Fruit fly (Drosophila melanogaster): Measurements from ENCODE around the gene CG3061.

The CG3061 gene

DNA sequence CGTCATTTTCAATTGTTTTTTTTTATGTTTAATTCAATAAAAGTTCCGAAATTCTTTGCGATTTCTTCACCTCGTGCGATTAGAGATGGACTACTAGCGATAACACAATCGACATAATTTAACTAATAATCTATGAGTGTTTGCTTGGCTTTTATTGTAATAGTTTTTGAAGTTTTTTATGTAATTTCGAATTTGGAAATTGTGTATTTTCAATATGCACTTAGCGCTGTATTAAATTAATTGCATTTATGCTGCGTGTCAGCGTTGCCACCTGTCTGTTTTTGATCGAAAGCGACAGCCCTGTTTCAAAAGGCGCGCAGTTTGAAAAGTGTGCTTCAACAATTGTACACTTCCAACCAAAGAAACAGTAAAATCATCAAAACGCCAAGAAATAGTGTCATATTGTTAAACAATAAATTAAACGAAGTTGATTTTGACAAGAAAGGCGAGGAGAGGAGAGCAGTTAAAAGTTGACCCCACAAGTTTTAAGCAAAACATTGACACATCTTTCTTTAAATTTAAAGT, 3.8 kb downstream of the CG3061 start, which contains the start of gene CG9922 (continued):
- no peak for TF ChIP-seq CG10366 (GFP tag; IDR thresholded peaks at IDR 0.05)
- peak; percentile 50 for TF ChIP-seq CG17829 (tag; optimal IDR thresholded peaks at IDR 0.05)
- peak; percentile 60; the same call in 2 of the 3 replicates for TF ChIP-seq CG16813 (GFP tag; IDR thresholded peaks at IDR 0.05; ENCODE audit: partially characterized antibody)
- TF ChIP-seq CG7786 (GFP tag; optimal IDR thresholded peaks at IDR 0.05): peak; percentile 64
- peak; percentile 75; the same call in 2 of the 3 replicates for TF ChIP-seq Opbp (GFP tag; IDR thresholded peaks at IDR 0.05; ENCODE audit: partially characterized antibody)
- TF ChIP-seq Sin3A (optimal IDR thresholded peaks at IDR 0.05): peak; percentile 70
- peak; percentile 68; the same call in 1 of the 2 replicates for TF ChIP-seq Bgb (GFP tag; IDR thresholded peaks at IDR 0.05; ENCODE audit: partially characterized antibody)
- TF ChIP-seq CG12155 (GFP tag; optimal IDR thresholded peaks at IDR 0.05): peak; percentile 39
- TF ChIP-seq lola (GFP tag; optimal IDR thresholded peaks at IDR 0.05): peak in 1 of 3 experiments; percentile 39
- TF ChIP-seq dmrt11E (tag; optimal IDR thresholded peaks at IDR 0.05): peak; percentile 39
- TF ChIP-seq CG16815 (GFP tag; optimal IDR thresholded peaks at IDR 0.05): no peak
- peak; percentile 7; the same call in 1 of the 2 replicates for TF ChIP-seq Awh (GFP tag; IDR thresholded peaks at IDR 0.05)
- peak; percentile 75 for TF ChIP-seq CG3847 (GFP tag; IDR thresholded peaks at IDR 0.05)
- TF ChIP-seq CG17361 (GFP tag; IDR thresholded peaks at IDR 0.05): peak; percentile 38; the same call in 1 of the 3 replicates
- TF ChIP-seq CG6689 (GFP tag; IDR thresholded peaks at IDR 0.05): peak; percentile 34; the same call in 1 of the 2 replicates
- TF ChIP-seq CG42726 (GFP tag; IDR thresholded peaks at IDR 0.05; ENCODE audit: partially characterized antibody): 0 out of 2 replicates have a peak, but pooled peaks have one; percentile 9
- peak; percentile 48 for TF ChIP-seq nerfin-1 (tag; optimal IDR thresholded peaks at IDR 0.05)
- TF ChIP-seq Atf-2 (GFP tag; optimal IDR thresholded peaks at IDR 0.05): peak; percentile 34
- no peak for TF ChIP-seq jigr1 (GFP tag; IDR thresholded peaks at IDR 0.05)
- peak; percentile 82 for TF ChIP-seq CG17186 (GFP tag; optimal IDR thresholded peaks at IDR 0.05)
- no peak for TF ChIP-seq Hand (GFP tag; optimal IDR thresholded peaks at IDR 0.05)
- TF ChIP-seq CG9727 (GFP tag; optimal IDR thresholded peaks at IDR 0.05): peak; percentile 16
- peak; percentile 85 for TF ChIP-seq gro (GFP tag; optimal IDR thresholded peaks at IDR 0.05)
- TF ChIP-seq stc (GFP tag; IDR thresholded peaks at IDR 0.05): peak; percentile 27; the same call in 1 of the 2 replicates
- TF ChIP-seq CG18599 (GFP tag; optimal IDR thresholded peaks at IDR 0.05): peak; percentile 56
- TF ChIP-seq CG17568 (GFP tag; optimal IDR thresholded peaks at IDR 0.05): peak; percentile 44
- peak; percentile 18 for TF ChIP-seq CG5245 (GFP tag; optimal IDR thresholded peaks at IDR 0.05)
- TF ChIP-seq CG12219 (GFP tag; optimal IDR thresholded peaks at IDR 0.05): no peak
- no peak for TF ChIP-seq Trl (optimal IDR thresholded peaks at IDR 0.05)
- TF ChIP-seq Trl (GFP tag; optimal IDR thresholded peaks at IDR 0.05): peak; percentile 75
- TF ChIP-seq CG11504 (tag; optimal IDR thresholded peaks at IDR 0.05): peak; percentile 59
- peak; percentile 77 for TF ChIP-seq Ets97D (GFP tag; optimal IDR thresholded peaks at IDR 0.05)

DNA sequence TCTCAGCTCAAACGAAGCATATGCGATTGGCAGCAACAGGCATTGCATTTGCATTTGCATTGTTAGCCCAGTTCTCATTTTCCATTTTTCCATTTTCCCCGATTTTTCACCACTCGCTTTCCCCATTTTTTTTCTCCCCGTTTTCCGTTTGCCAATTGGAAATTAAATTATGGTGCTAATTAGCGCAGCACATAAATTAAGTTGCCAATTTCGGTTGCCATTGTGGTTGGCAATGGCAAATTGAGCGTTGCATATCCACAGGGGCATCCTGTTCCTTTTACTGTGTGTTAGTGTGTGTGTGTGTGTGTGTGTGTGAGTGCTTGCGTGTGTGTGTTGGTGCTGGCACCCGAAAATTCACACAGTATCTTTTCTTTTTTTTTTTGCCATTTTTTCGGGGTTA, 5.2 kb downstream of the CG3061 start:
- peak in 1 of 2 experiments; percentile 91 for TF ChIP-seq insv (GFP tag; optimal IDR thresholded peaks at IDR 0.05)
- no peak for TF ChIP-seq CG17328 (GFP tag; IDR thresholded peaks at IDR 0.05)
- TF ChIP-seq CG1647 (GFP tag; optimal IDR thresholded peaks at IDR 0.05): no peak
- no peak for TF ChIP-seq lov (optimal IDR thresholded peaks at IDR 0.05)
- TF ChIP-seq lov (GFP tag; IDR thresholded peaks at IDR 0.05): 0 out of 3 replicates have a peak, but pooled peaks have one; percentile 37
- no peak for TF ChIP-seq Fer1 (GFP tag; optimal IDR thresholded peaks at IDR 0.05)
- no peak for TF ChIP-seq MBD-R2 (GFP tag; IDR thresholded peaks at IDR 0.05)
- 0 out of 3 replicates have a peak, but pooled peaks have one; percentile 39 for TF ChIP-seq C15 (GFP tag; IDR thresholded peaks at IDR 0.05)
- peak; percentile 89 for TF ChIP-seq Elba2 (GFP tag; optimal IDR thresholded peaks at IDR 0.05)
- TF ChIP-seq Nf-YB (GFP tag; optimal IDR thresholded peaks at IDR 0.05): no peak
- TF ChIP-seq Xbp1 (GFP tag; optimal IDR thresholded peaks at IDR 0.05): no peak
- TF ChIP-seq zen (tag; optimal IDR thresholded peaks at IDR 0.05): peak; percentile 89
- 0 out of 2 replicates have a peak, but pooled peaks have one; percentile 13 for TF ChIP-seq sens-2 (GFP tag; IDR thresholded peaks at IDR 0.05)
- peak; percentile 18 for TF ChIP-seq cg (GFP tag; optimal IDR thresholded peaks at IDR 0.05)
- TF ChIP-seq Ets65A (GFP tag): peak; percentile 58
- TF ChIP-seq Bdp1 (GFP tag; optimal IDR thresholded peaks at IDR 0.05): no peak
- TF ChIP-seq CG6654 (GFP tag; optimal IDR thresholded peaks at IDR 0.05): no peak
- TF ChIP-seq eyg (GFP tag; optimal IDR thresholded peaks at IDR 0.05): no peak
- no peak for TF ChIP-seq CG10366 (GFP tag; IDR thresholded peaks at IDR 0.05)
- TF ChIP-seq shn (GFP tag; optimal IDR thresholded peaks at IDR 0.05): no peak
